Worm (Caenorhabditis elegans) whole organism, L2 larva: Measurements from ENCODE around the gene C18D11.7.

ENCODE experiments used
- Y55F3AM.14 ChIP-seq: fragments of 200-800 bp; sonication (Bioruptor generic); optimal IDR thresholded peaks from 2 replicates; lab custom pipeline; 2018; ENCODE audit warnings: mild to moderate bottlenecking, missing genetic modification characterization, missing compliant biosample characterization
- ZK546.5 ChIP-seq: sonication (generic microtip); optimal IDR thresholded peaks from 2 replicates; lab custom pipeline; 2017; ENCODE audit warnings: missing biosample characterization, missing genetic modification characterization
- mab-5 ChIP-seq: fragments of 150-350 bp; optimal IDR thresholded peaks from 2 replicates; lab custom pipeline; 2014; ENCODE audit warnings: missing biosample characterization, missing genetic modification characterization
- nhr-10 ChIP-seq: sonication (generic microtip); optimal IDR thresholded peaks from 2 replicates; lab custom pipeline; 2017; ENCODE audit warnings: missing biosample characterization, missing genetic modification characterization
- nhr-129 ChIP-seq: fragments of 150-350 bp; optimal IDR thresholded peaks from 2 replicates; lab custom pipeline; 2014; ENCODE audit warnings: missing biosample characterization, missing genetic modification characterization
- nhr-237 ChIP-seq: fragments of 150-350 bp; optimal IDR thresholded peaks from 2 replicates; lab custom pipeline; 2014; ENCODE audit warnings: missing biosample characterization, missing genetic modification characterization
- peb-1 ChIP-seq: fragments of 150-350 bp; optimal IDR thresholded peaks from 2 replicates; lab custom pipeline; 2014; ENCODE audit warnings: missing biosample characterization, missing genetic modification characterization
- unc-39 ChIP-seq: fragments of 150-350 bp; optimal IDR thresholded peaks from 2 replicates; lab custom pipeline; 2014; ENCODE audit warnings: missing biosample characterization, missing genetic modification characterization
- unc-62 ChIP-seq: fragments of 150-350 bp; optimal IDR thresholded peaks from 2 replicates; lab custom pipeline; 2014; ENCODE audit warnings: missing biosample characterization, missing genetic modification reagents, missing genetic modification characterization
- ztf-11 ChIP-seq: sonication (generic microtip); optimal IDR thresholded peaks from 2 replicates; lab custom pipeline; 2017; ENCODE audit warnings: missing biosample characterization, missing genetic modification characterization

C18D11.7 gene

ce11 chrIII:11757892-11758291, 48.7 kb downstream of the C18D11.7 start:
- TF ChIP-seq peb-1 (no peak), unc-62 (GFP tag; lab: Kevin White, UChicago) (no peak), unc-39 (tag; lab: Kevin White, UChicago) (no peak), ZK546.5 (tag; lab: Kevin White, UChicago) (no peak), ztf-11 (tag; lab: Kevin White, UChicago) (no peak), nhr-10 (tag; lab: Kevin White, UChicago) (no peak), mab-5 (no peak), nhr-129 (tag; lab: Kevin White, UChicago) (no peak), Y55F3AM.14 (GFP tag; lab: Kevin White, UChicago) (no peak), nhr-237 (tag; lab: Kevin White, UChicago) (no peak)
- TF ChIP-seq, all 48 proteins: peak for 0
